Fruit fly (Drosophila melanogaster) whole organism, prepupa: Measurements from ENCODE around the gene bru1.

Source experiments
- CG6854 ChIP-seq: fragments of 200-800 bp; sonication (Bioruptor generic); optimal IDR thresholded peaks from 2 replicates; lab custom pipeline; 2017; ENCODE audit warnings: missing biosample characterization, mild to moderate bottlenecking, missing genetic modification characterization
- Ets96B ChIP-seq: fragments of 200-800 bp; optimal IDR thresholded peaks from 2 replicates; lab custom pipeline; 2019; ENCODE audit warnings: missing biosample characterization, mild to moderate bottlenecking, missing genetic modification characterization, moderate library complexity
- Lpt ChIP-seq: fragments of 200-800 bp; sonication (Bioruptor generic); optimal IDR thresholded peaks from 3 replicates; lab custom pipeline; 2016; ENCODE audit warnings: missing biosample characterization, missing genetic modification characterization
- Sox102F ChIP-seq: fragments of 200-800 bp; sonication (Bioruptor generic); optimal IDR thresholded peaks from 2 replicates; lab custom pipeline; 2016; ENCODE audit warnings: missing biosample characterization, mild to moderate bottlenecking, missing genetic modification characterization
- dsx ChIP-seq: fragments of 200-800 bp; optimal IDR thresholded peaks from 3 replicates; lab custom pipeline; 2019; ENCODE audit warnings: missing biosample characterization, mild to moderate bottlenecking, missing genetic modification characterization, moderate library complexity; ENCODE audit not compliant: poor library complexity, severe bottlenecking

dm6 chr2L:12163941-12164340 lies 10.9 kb upstream of the bru1 start, which contains the start of gene ZnT33D:
- TF ChIP-seq Lpt (GFP tag; lab: Kevin White, UChicago) = no peak
- no peak for TF ChIP-seq Sox102F (GFP tag; lab: Kevin White, UChicago)
- no peak for TF ChIP-seq dsx (GFP tag; lab: Kevin White, UChicago)
- TF ChIP-seq CG6854 (GFP tag; lab: Kevin White, UChicago) = no peak
- no peak for TF ChIP-seq Ets96B (tag; lab: Kevin White, UChicago)
